Fruit fly (Drosophila melanogaster) whole organism, prepupa: ENCODE results near the gene CG43050.

ENCODE experiments used
- Blimp-1 ChIP-seq: fragments of 200-800 bp; sonication (Bioruptor generic); optimal IDR thresholded peaks from 3 replicates; lab custom pipeline; 2017; ENCODE audit warnings: missing biosample characterization, missing genetic modification characterization, mild to moderate bottlenecking, moderate library complexity, missing genetic modification reagents
- CG10631 ChIP-seq: fragments of 200-800 bp; sonication (Bioruptor generic); optimal IDR thresholded peaks from 2 replicates; lab custom pipeline; 2016; ENCODE audit warnings: missing biosample characterization, missing genetic modification characterization
- CG11294 ChIP-seq: fragments of 200-800 bp; sonication (Bioruptor generic); IDR thresholded peaks from 2 replicates; pipeline ENCODE4 v1.3.6; 2022; ENCODE audit warnings: missing biosample characterization, missing genetic modification characterization
- CG11762 ChIP-seq: fragments of 200-800 bp; sonication (Bioruptor generic); optimal IDR thresholded peaks from 3 replicates; lab custom pipeline; 2016; ENCODE audit warnings: missing biosample characterization, missing genetic modification characterization; ENCODE audit not compliant: insufficient read depth
- CG11902 ChIP-seq: fragments of 200-800 bp; sonication (Bioruptor generic); optimal IDR thresholded peaks from 3 replicates; lab custom pipeline; 2016; ENCODE audit warnings: missing biosample characterization, missing genetic modification characterization
- CG1621 ChIP-seq: fragments of 200-800 bp; sonication (Bioruptor generic); optimal IDR thresholded peaks from 3 replicates; lab custom pipeline; 2018; ENCODE audit warnings: missing biosample characterization, mild to moderate bottlenecking, missing genetic modification characterization
- CG3032 ChIP-seq: fragments of 200-800 bp; optimal IDR thresholded peaks from 2 replicates; lab custom pipeline; 2019; ENCODE audit warnings: missing biosample characterization, mild to moderate bottlenecking, missing genetic modification characterization, moderate library complexity
- CG31627 ChIP-seq: fragments of 200-800 bp; sonication (Bioruptor generic); optimal IDR thresholded peaks from 3 replicates; lab custom pipeline; 2016; ENCODE audit warnings: missing biosample characterization, missing genetic modification characterization
- CG34406 ChIP-seq: fragments of 200-800 bp; sonication (Bioruptor generic); optimal IDR thresholded peaks from 3 replicates; lab custom pipeline; 2016; ENCODE audit warnings: missing biosample characterization, missing genetic modification characterization
- CG4318 ChIP-seq: fragments of 200-800 bp; sonication (Bioruptor generic); optimal IDR thresholded peaks from 3 replicates; lab custom pipeline; 2017; ENCODE audit warnings: missing biosample characterization, mild to moderate bottlenecking, missing genetic modification characterization
- CG6163 ChIP-seq: fragments of 200-800 bp; sonication (Bioruptor generic); IDR thresholded peaks from 3 replicates; pipeline ENCODE4 v1.3.6; 2022; ENCODE audit warnings: missing biosample characterization, missing genetic modification characterization
- CG6276 ChIP-seq: fragments of 200-800 bp; sonication (Bioruptor generic); optimal IDR thresholded peaks from 2 replicates; lab custom pipeline; 2017; ENCODE audit warnings: missing biosample characterization, mild to moderate bottlenecking, missing genetic modification characterization
- CG6792 ChIP-seq: fragments of 200-800 bp; sonication (Bioruptor generic); optimal IDR thresholded peaks from 3 replicates; lab custom pipeline; 2016; ENCODE audit warnings: missing biosample characterization, missing genetic modification characterization
- CG6808 ChIP-seq: fragments of 200-800 bp; sonication (Bioruptor generic); optimal IDR thresholded peaks from 3 replicates; lab custom pipeline; 2017; ENCODE audit warnings: missing biosample characterization, missing genetic modification characterization, mild to moderate bottlenecking, moderate library complexity, missing genetic modification reagents
- CG6854 ChIP-seq: fragments of 200-800 bp; sonication (Bioruptor generic); optimal IDR thresholded peaks from 2 replicates; lab custom pipeline; 2017; ENCODE audit warnings: missing biosample characterization, mild to moderate bottlenecking, missing genetic modification characterization
- CG8632 ChIP-seq: fragments of 200-800 bp; sonication (Bioruptor generic); optimal IDR thresholded peaks from 3 replicates; lab custom pipeline; 2016; ENCODE audit warnings: missing biosample characterization, missing genetic modification characterization
- Eip75B ChIP-seq: fragments of 200-800 bp; sonication (Bioruptor generic); optimal IDR thresholded peaks from 3 replicates; lab custom pipeline; 2016; ENCODE audit warnings: missing biosample characterization, missing genetic modification characterization
- Eip78C ChIP-seq: fragments of 200-800 bp; sonication (Bioruptor generic); peaks from one replicate; lab custom pipeline; 2016; ENCODE audit warnings: missing biosample characterization, missing genetic modification characterization
- Eip93F ChIP-seq: fragments of 200-800 bp; sonication (Bioruptor generic); optimal IDR thresholded peaks from 2 replicates; lab custom pipeline; 2016; ENCODE audit warnings: missing biosample characterization, mild to moderate bottlenecking, missing genetic modification characterization
- Ets96B ChIP-seq: fragments of 200-800 bp; optimal IDR thresholded peaks from 2 replicates; lab custom pipeline; 2019; ENCODE audit warnings: missing biosample characterization, mild to moderate bottlenecking, missing genetic modification characterization, moderate library complexity
- Hr38 ChIP-seq: sonication (Bioruptor generic); optimal IDR thresholded peaks from 2 replicates; lab custom pipeline; 2016; ENCODE audit warnings: missing biosample characterization, missing genetic modification characterization
- Hr39 ChIP-seq: fragments of 200-800 bp; sonication (Bioruptor generic); optimal IDR thresholded peaks from 2 replicates; lab custom pipeline; 2016; ENCODE audit warnings: missing biosample characterization, missing genetic modification characterization
- Lpt ChIP-seq: fragments of 200-800 bp; sonication (Bioruptor generic); optimal IDR thresholded peaks from 3 replicates; lab custom pipeline; 2016; ENCODE audit warnings: missing biosample characterization, missing genetic modification characterization
- Met ChIP-seq: fragments of 200-800 bp; sonication (Bioruptor generic); optimal IDR thresholded peaks from 3 replicates; lab custom pipeline; 2016; ENCODE audit warnings: missing biosample characterization, missing genetic modification characterization
- OdsH ChIP-seq: fragments of 200-800 bp; sonication (Bioruptor generic); optimal IDR thresholded peaks from 3 replicates; lab custom pipeline; 2016; ENCODE audit warnings: missing biosample characterization, missing genetic modification characterization
- Smox ChIP-seq: fragments of 200-800 bp; sonication (Bioruptor generic); optimal IDR thresholded peaks from 3 replicates; lab custom pipeline; 2016; ENCODE audit warnings: missing biosample characterization, missing genetic modification characterization
- Sox102F ChIP-seq: fragments of 200-800 bp; sonication (Bioruptor generic); optimal IDR thresholded peaks from 2 replicates; lab custom pipeline; 2016; ENCODE audit warnings: missing biosample characterization, mild to moderate bottlenecking, missing genetic modification characterization
- Sox14 ChIP-seq: fragments of 200-800 bp; sonication (Bioruptor generic); optimal IDR thresholded peaks from 3 replicates; lab custom pipeline; 2016; ENCODE audit warnings: missing biosample characterization, missing genetic modification characterization
- Sox15 ChIP-seq: fragments of 200-800 bp; sonication (Bioruptor generic); optimal IDR thresholded peaks from 3 replicates; lab custom pipeline; 2016; ENCODE audit warnings: missing biosample characterization, missing genetic modification characterization
- achi ChIP-seq: fragments of 200-800 bp; sonication (Bioruptor generic); optimal IDR thresholded peaks from 3 replicates; lab custom pipeline; 2016; ENCODE audit warnings: missing biosample characterization, missing genetic modification characterization
- acj6 ChIP-seq: fragments of 200-800 bp; sonication (Bioruptor generic); optimal IDR thresholded peaks from 3 replicates; lab custom pipeline; 2016; ENCODE audit warnings: missing biosample characterization, missing genetic modification characterization
- dsx ChIP-seq: fragments of 200-800 bp; optimal IDR thresholded peaks from 3 replicates; lab custom pipeline; 2019; ENCODE audit warnings: missing biosample characterization, mild to moderate bottlenecking, missing genetic modification characterization, moderate library complexity; ENCODE audit not compliant: poor library complexity, severe bottlenecking
- fd85E ChIP-seq: fragments of 200-800 bp; sonication (Bioruptor generic); optimal IDR thresholded peaks from 3 replicates; lab custom pipeline; 2016; ENCODE audit warnings: missing biosample characterization, missing genetic modification characterization
- fkh ChIP-seq: fragments of 200-800 bp; sonication (Bioruptor generic); optimal IDR thresholded peaks from 3 replicates; lab custom pipeline; 2017; ENCODE audit warnings: missing biosample characterization, mild to moderate bottlenecking, missing genetic modification characterization, moderate library complexity
- lz ChIP-seq: fragments of 200-800 bp; sonication (Bioruptor generic); optimal IDR thresholded peaks from 3 replicates; lab custom pipeline; 2016; ENCODE audit warnings: missing biosample characterization, missing genetic modification characterization
- net ChIP-seq: fragments of 200-800 bp; sonication (Bioruptor generic); optimal IDR thresholded peaks from 3 replicates; lab custom pipeline; 2016; ENCODE audit warnings: missing biosample characterization, missing genetic modification characterization
- pdm3 ChIP-seq: fragments of 200-800 bp; sonication (Bioruptor generic); optimal IDR thresholded peaks from 3 replicates; lab custom pipeline; 2016; ENCODE audit warnings: missing biosample characterization, missing genetic modification characterization
- salr ChIP-seq, 2 experiments: fragments of 200-800 bp; sonication (Bioruptor generic); optimal IDR thresholded peaks; 3 replicates each; lab custom pipeline; 2016 to 2018; ENCODE audit warnings: missing biosample characterization in 2 of 2, missing genetic modification characterization in 2 of 2, mild to moderate bottlenecking in 1 of 2
- spab ChIP-seq: fragments of 200-800 bp; sonication (Bioruptor generic); optimal IDR thresholded peaks from 2 replicates; lab custom pipeline; 2017; ENCODE audit warnings: missing biosample characterization, mild to moderate bottlenecking, missing genetic modification characterization, missing genetic modification reagents
- topi ChIP-seq: fragments of 200-800 bp; sonication (Bioruptor generic); optimal IDR thresholded peaks from 3 replicates; lab custom pipeline; 2016; ENCODE audit warnings: missing biosample characterization, missing genetic modification characterization
- vri ChIP-seq: fragments of 200-800 bp; sonication (Bioruptor generic); optimal IDR thresholded peaks from 3 replicates; lab custom pipeline; 2016; ENCODE audit warnings: missing biosample characterization, mild to moderate bottlenecking, missing genetic modification characterization

CG43050 gene

dm6 chr2L:13157903-13158302 is 38.8 kb downstream of the CG43050 start (continued):
- TF ChIP-seq Eip93F (GFP tag; lab: Kevin White, UChicago) (no peak), CG11902 (GFP tag; lab: Kevin White, UChicago) (no peak), salr (GFP tag; optimal IDR thresholded peaks at IDR 0.05; lab: Kevin White, UChicago) (no peak), CG1621 (tag; lab: Kevin White, UChicago) (no peak), Hr39 (GFP tag; lab: Kevin White, UChicago) (no peak), Sox15 (no peak), CG6163 (GFP tag; lab: Robert Waterston, UW) (no peak), net (GFP tag; lab: Kevin White, UChicago) (peak; percentile 6), CG6276 (no peak), OdsH (GFP tag; lab: Kevin White, UChicago) (no peak), Sox102F (no peak), Hr38 (no peak), CG3032 (tag; lab: Kevin White, UChicago) (no peak), CG11762 (GFP tag; lab: Kevin White, UChicago) (no peak), Met (GFP tag; lab: Kevin White, UChicago) (peak; percentile 28), topi (GFP tag; lab: Kevin White, UChicago) (peak; percentile 34), lz (GFP tag; lab: Kevin White, UChicago) (peak; percentile 2), Eip78C (GFP tag; lab: Kevin White, UChicago) (peak; percentile 87), spab (GFP tag; lab: Kevin White, UChicago) (no peak), Eip75B (GFP tag; lab: Kevin White, UChicago) (no peak), pdm3 (GFP tag; lab: Kevin White, UChicago) (no peak), CG6792 (peak; percentile 5), CG8632 (GFP tag; lab: Kevin White, UChicago) (peak; percentile 22), CG34406 (GFP tag; lab: Kevin White, UChicago) (peak; percentile 16), CG31627 (GFP tag; lab: Kevin White, UChicago) (no peak), CG6854 (GFP tag; lab: Kevin White, UChicago) (peak; percentile 39), CG11294 (GFP tag; lab: Robert Waterston, UW) (no peak), acj6 (GFP tag; lab: Kevin White, UChicago) (no peak), Sox14 (no peak), Smox (GFP tag; lab: Kevin White, UChicago) (no peak), CG4318 (GFP tag; lab: Kevin White, UChicago) (no peak), Ets96B (no peak), dsx (no peak), CG10631 (GFP tag; lab: Kevin White, UChicago) (no peak)

- TF ChIP-seq CG6808 (GFP tag; lab: Kevin White, UChicago), result no peak
- TF ChIP-seq Eip93F (GFP tag; lab: Kevin White, UChicago), result no peak
- TF ChIP-seq fkh, result no peak
- TF ChIP-seq fd85E, result no peak
- TF ChIP-seq CG10631 (GFP tag; lab: Kevin White, UChicago), result no peak
- no peak for TF ChIP-seq Blimp-1 (GFP tag; lab: Kevin White, UChicago)
- no peak for TF ChIP-seq vri
- no peak for TF ChIP-seq CG34406 (GFP tag; lab: Kevin White, UChicago)
- no peak for TF ChIP-seq acj6 (GFP tag; lab: Kevin White, UChicago)
Observed at dm6 chr2L:13158510-13158909, 39.4 kb downstream of the CG43050 start, which contains the start of gene Pk34A. Pk34A (plus strand) TSS chr2L:13158810.

- no peak for TF ChIP-seq Sox14
- TF ChIP-seq Ets96B, result no peak
- no peak for TF ChIP-seq achi (GFP tag; lab: Kevin White, UChicago)
- TF ChIP-seq Lpt (GFP tag; lab: Kevin White, UChicago), result no peak
- no peak for TF ChIP-seq CG6276
Observed at dm6 chr2L:13160227-13160626, 41.1 kb downstream of the CG43050 start, which contains the start of gene kmg. kmg (plus strand) TSS chr2L:13160527.
